Worm (Caenorhabditis elegans) whole organism, late embryonic: ENCODE measurements around the gene vps-54.

ENCODE experiments used
- T23F11.4 ChIP-seq: fragments of 200-800 bp; sonication (Bioruptor generic); optimal IDR thresholded peaks from 2 replicates; lab custom pipeline; 2018; ENCODE audit warnings: mild to moderate bottlenecking, missing genetic modification characterization, missing compliant biosample characterization
- pha-2 ChIP-seq: sonication (generic microtip); optimal IDR thresholded peaks from 2 replicates; lab custom pipeline; 2017; ENCODE audit warnings: mild to moderate bottlenecking, missing genetic modification characterization, missing compliant biosample characterization
- sox-4 ChIP-seq: sonication (generic microtip); optimal IDR thresholded peaks from 2 replicates; lab custom pipeline; 2017; ENCODE audit warnings: mild to moderate bottlenecking, missing genetic modification characterization, inconsistent platforms, missing compliant biosample characterization

- TF ChIP-seq sox-4 (tag; lab: Kevin White, UChicago) = no peak
- TF ChIP-seq pha-2 (tag; lab: Kevin White, UChicago) = no peak
- TF ChIP-seq T23F11.4 (GFP tag; lab: Kevin White, UChicago) = no peak
Measured at ce11 chrV:10615496-10615895, 39.3 kb upstream of the vps-54 start, which contains the start of gene H09F14.1.
